Fruit fly (Drosophila melanogaster): ENCODE data around the gene CG9259.
A peak's percentile ranks its signal among the peaks of the same experiment; 100 is the strongest.

CG9259 gene

dm6 chr2L:21062611-21063010 is 26.6 kb upstream of the CG9259 start (continued):
- TF ChIP-seq ind (GFP tag; optimal IDR thresholded peaks at IDR 0.05), result no peak
- peak; percentile 51; the same call in 1 of the 3 replicates for TF ChIP-seq ci (GFP tag; IDR thresholded peaks at IDR 0.05)
- no peak for TF ChIP-seq CG18599 (GFP tag; optimal IDR thresholded peaks at IDR 0.05)
- peak; percentile 45 for TF ChIP-seq lab (GFP tag; optimal IDR thresholded peaks at IDR 0.05)
- TF ChIP-seq Ets65A (GFP tag), result no peak
- TF ChIP-seq CG7928 (GFP tag; optimal IDR thresholded peaks at IDR 0.05), result no peak
- peak; percentile 66 for TF ChIP-seq Med (GFP tag)
- TF ChIP-seq Side (GFP tag; optimal IDR thresholded peaks at IDR 0.05), result no peak
- no peak for TF ChIP-seq CG13123 (GFP tag; optimal IDR thresholded peaks at IDR 0.05)
- no peak for TF ChIP-seq Hr51 (GFP tag; optimal IDR thresholded peaks at IDR 0.05)
- TF ChIP-seq mam (GFP tag; optimal IDR thresholded peaks at IDR 0.05), result no peak
- TF ChIP-seq CG34376 (GFP tag; optimal IDR thresholded peaks at IDR 0.05), result no peak
- no peak for TF ChIP-seq HLH54F (GFP tag; optimal IDR thresholded peaks at IDR 0.05)
- peak; percentile 46; the same call in 1 of the 2 replicates for TF ChIP-seq Awh (GFP tag; IDR thresholded peaks at IDR 0.05)
- no peak for TF ChIP-seq gem (tag; optimal IDR thresholded peaks at IDR 0.05)
- TF ChIP-seq CG12071 (GFP tag; optimal IDR thresholded peaks at IDR 0.05), result peak; percentile 34
- TF ChIP-seq Sox100B (GFP tag; optimal IDR thresholded peaks at IDR 0.05), result no peak
- peak; percentile 7 for TF ChIP-seq CG1233 (GFP tag; optimal IDR thresholded peaks at IDR 0.05)
- TF ChIP-seq unc-4 (GFP tag; IDR thresholded peaks at IDR 0.05; ENCODE audit: partially characterized antibody), result no peak
- no peak for TF ChIP-seq E2f1 (GFP tag; IDR thresholded peaks at IDR 0.05)
- TF ChIP-seq CG15269 (tag; optimal IDR thresholded peaks at IDR 0.05), result no peak
- no peak for TF ChIP-seq tin (GFP tag; optimal IDR thresholded peaks at IDR 0.05)
- TF ChIP-seq CG17359 (tag; optimal IDR thresholded peaks at IDR 0.05), result peak; percentile 12
- no peak for TF ChIP-seq D (optimal IDR thresholded peaks at IDR 0.05)
- no peak for TF ChIP-seq D (GFP tag; optimal IDR thresholded peaks at IDR 0.05)
- TF ChIP-seq CG3838 (GFP tag; optimal IDR thresholded peaks at IDR 0.05), result no peak
- TF ChIP-seq Ssrp (tag; optimal IDR thresholded peaks at IDR 0.05), result no peak
- TF ChIP-seq Lpt (GFP tag; optimal IDR thresholded peaks at IDR 0.05), result no peak
- TF ChIP-seq Chrac-16 (GFP tag; optimal IDR thresholded peaks at IDR 0.05), result no peak
- no peak for TF ChIP-seq bab2 (GFP tag; optimal IDR thresholded peaks at IDR 0.05)
- TF ChIP-seq Rx (GFP tag; IDR thresholded peaks at IDR 0.05), result no peak
- TF ChIP-seq Ets97D (GFP tag; optimal IDR thresholded peaks at IDR 0.05), result no peak
- TF ChIP-seq fd96Cb (tag; optimal IDR thresholded peaks at IDR 0.05), result no peak
- no peak for TF ChIP-seq Gsc (GFP tag; IDR thresholded peaks at IDR 0.05)
- no peak for TF ChIP-seq tgo (GFP tag; IDR thresholded peaks at IDR 0.05)
- no peak for TF ChIP-seq dysf (GFP tag; IDR thresholded peaks at IDR 0.05)
- TF ChIP-seq CG14860 (GFP tag; IDR thresholded peaks at IDR 0.05; ENCODE audit: partially characterized antibody), result no peak
- TF ChIP-seq vfl (GFP tag; optimal IDR thresholded peaks at IDR 0.05), result no peak
- no peak for TF ChIP-seq CG11247 (GFP tag; IDR thresholded peaks at IDR 0.05)
- no peak for TF ChIP-seq CG2712 (tag; optimal IDR thresholded peaks at IDR 0.05)
- peak; percentile 8 for TF ChIP-seq ATbp (GFP tag; optimal IDR thresholded peaks at IDR 0.05)
- peak; percentile 30; the same call in 1 of the 3 replicates for TF ChIP-seq Dbx (GFP tag; IDR thresholded peaks at IDR 0.05)
- TF ChIP-seq Atf6 (GFP tag; IDR thresholded peaks at IDR 0.05), result no peak
- TF ChIP-seq phol (tag; optimal IDR thresholded peaks at IDR 0.05), result no peak
- TF ChIP-seq Sry-δ (GFP tag; optimal IDR thresholded peaks at IDR 0.05), result no peak
- TF ChIP-seq CG4617 (GFP tag; optimal IDR thresholded peaks at IDR 0.05; ENCODE audit: borderline replicate concordance), result no peak
- no peak for TF ChIP-seq Camta (GFP tag; optimal IDR thresholded peaks at IDR 0.05)
- peak; percentile 0 for TF ChIP-seq BtbVII (GFP tag; optimal IDR thresholded peaks at IDR 0.05)
- TF ChIP-seq C15 (GFP tag; IDR thresholded peaks at IDR 0.05), result no peak
- TF ChIP-seq row (GFP tag; IDR thresholded peaks at IDR 0.05), result no peak
- TF ChIP-seq CG13894 (tag; optimal IDR thresholded peaks at IDR 0.05), result peak; percentile 78
- TF ChIP-seq CG7372 (GFP tag; IDR thresholded peaks at IDR 0.05), result no peak

Measured in whole organism, embryonic.